Worm (Caenorhabditis elegans): ENCODE data around the gene pld-1.
A peak's percentile ranks its signal among the peaks of the same experiment; 100 is the strongest.
"Not testable (repeated sequence)": the region's sequence is repeated elsewhere in the genome, so short reads cannot be mapped to it uniquely, and the experiment has no call there.

Gene pld-1

DNA sequence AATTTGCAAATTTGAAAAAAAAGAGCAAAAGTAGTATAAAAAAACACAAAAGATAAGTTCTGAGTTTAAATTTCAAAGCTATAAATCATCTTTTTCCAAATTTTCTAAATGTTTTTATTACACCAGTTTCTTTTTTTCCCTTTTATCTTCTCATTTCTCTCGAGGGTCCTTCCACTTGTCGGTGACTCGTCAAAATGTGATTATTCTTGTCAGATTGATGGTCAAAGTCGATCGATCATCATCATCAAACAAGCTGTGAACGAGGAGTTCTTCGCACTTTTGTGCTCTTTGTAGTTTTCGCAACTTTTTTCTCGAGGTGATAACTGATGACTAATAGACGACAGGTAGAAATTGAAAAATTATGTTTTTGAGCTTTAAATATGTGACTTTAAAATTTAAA is 29.1 kb upstream of the pld-1 start:
- TF ChIP-seq unc-55 (GFP tag; optimal IDR thresholded peaks at IDR 0.05), result peak; percentile 81
- TF ChIP-seq hlh-13 (GFP tag; optimal IDR thresholded peaks at IDR 0.05), result no peak

DNA sequence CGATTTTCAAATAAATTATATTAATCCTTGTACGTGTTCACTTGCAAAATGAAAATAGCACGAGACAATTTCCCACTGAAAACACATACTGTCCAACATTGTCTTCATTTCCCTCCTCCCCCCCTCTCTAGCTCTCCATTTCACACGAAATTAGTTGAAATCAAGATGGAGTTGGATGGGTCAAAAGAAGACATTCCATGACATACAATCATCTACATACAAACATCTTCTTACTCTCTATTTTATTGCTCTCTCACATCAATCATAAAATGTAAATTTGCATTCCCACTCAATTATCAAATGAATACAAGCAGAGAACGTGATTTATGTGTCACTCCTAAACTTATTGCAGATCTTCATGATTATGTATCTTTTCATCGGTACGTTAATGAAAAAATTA is 24.2 kb upstream of the pld-1 start, which contains the start of gene srsy-1:
srsy-1 (plus strand) TSS at position 301 of the 400 bp plus-strand sequence.
- no peak for TF ChIP-seq tbx-2 (tag; optimal IDR thresholded peaks at IDR 0.05)

DNA sequence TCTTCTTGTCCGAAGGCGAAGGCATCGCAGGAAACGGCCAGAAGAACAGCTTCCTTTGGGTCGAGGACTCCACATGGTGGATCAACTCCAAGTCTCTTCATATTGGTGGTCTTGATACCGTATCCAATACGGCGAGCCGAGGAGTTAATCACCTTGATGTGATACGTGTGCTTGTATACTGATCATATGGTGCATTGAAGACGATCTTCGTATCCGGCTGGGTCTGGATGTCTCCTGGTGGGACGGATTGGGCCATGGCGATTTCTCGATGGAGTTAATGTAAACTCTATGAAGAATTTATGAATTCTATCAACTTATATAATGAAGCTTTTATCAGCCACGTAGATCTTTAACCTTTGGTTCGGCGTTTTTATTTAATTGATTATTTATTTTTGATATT is 23.7 kb upstream of the pld-1 start, which contains the start of gene msp-74:
msp-74 (minus strand) TSS at position 101 of the 400 bp plus-strand sequence.
- not testable (repeated sequence) for TF ChIP-seq C08G9.2 (tag; optimal IDR thresholded peaks at IDR 0.05); gmeb-2 (tag; optimal IDR thresholded peaks at IDR 0.05); unc-3 (GFP tag; conservative IDR thresholded peaks at IDR 0.05); unc-3 (tag; optimal IDR thresholded peaks at IDR 0.05)

DNA sequence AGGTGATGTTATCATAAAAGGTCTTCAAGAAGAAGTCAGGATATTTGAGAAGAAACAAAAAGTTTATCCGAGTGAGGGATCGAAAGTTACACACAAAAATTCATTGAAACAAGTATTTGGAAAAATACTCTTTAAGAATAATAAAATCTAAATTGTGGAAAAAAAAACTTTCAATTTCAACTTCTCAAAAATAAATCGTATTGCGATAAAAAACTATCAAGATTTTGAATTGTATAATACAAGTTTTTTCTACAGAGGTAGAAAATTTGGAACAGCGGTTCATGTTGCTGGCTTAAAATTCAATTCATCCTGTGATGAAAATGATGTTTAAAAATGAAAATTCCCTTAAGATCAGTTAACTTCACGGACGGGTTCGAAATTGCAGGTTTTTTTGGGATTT is 20.6 kb upstream of the pld-1 start, which contains the start of gene F09C12.8:
F09C12.8 (plus strand) TSS at position 301 of the 400 bp plus-strand sequence.
- TF ChIP-seq dmd-4 (tag; optimal IDR thresholded peaks at IDR 0.05; ENCODE audit: borderline replicate concordance), result no peak
- TF ChIP-seq pat-9 (tag; optimal IDR thresholded peaks at IDR 0.05), result no peak
- TF ChIP-seq nhr-11 (tag; optimal IDR thresholded peaks at IDR 0.05), result no peak
- TF ChIP-seq C08G9.2 (tag; optimal IDR thresholded peaks at IDR 0.05), result no peak

DNA sequence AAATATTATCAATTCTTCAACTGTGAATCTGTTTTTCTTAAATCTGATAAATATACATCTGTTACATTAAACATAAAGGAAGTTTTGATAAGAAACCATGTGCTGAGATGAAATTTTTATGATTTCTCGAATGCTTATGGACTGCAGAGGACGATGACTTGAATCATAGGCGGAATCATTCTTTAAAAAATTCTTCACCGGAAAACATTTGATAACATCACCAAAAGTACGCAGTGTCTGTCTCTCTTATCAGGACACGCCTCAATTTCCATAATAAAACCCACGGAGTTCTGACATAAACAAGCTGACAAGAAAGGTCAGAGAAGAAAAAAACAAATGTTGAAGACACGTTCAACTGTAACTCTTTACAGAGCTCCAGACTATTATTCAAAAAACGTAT is 18.2 kb upstream of the pld-1 start, which contains the start of gene F09C12.2:
F09C12.2 (plus strand) TSS at position 320 of the 400 bp plus-strand sequence.
- no peak for TF ChIP-seq pqm-1 (tag; optimal IDR thresholded peaks at IDR 0.05)
- no peak for TF ChIP-seq ceh-45 (GFP tag; IDR thresholded peaks at IDR 0.05)
- TF ChIP-seq pat-9 (tag; optimal IDR thresholded peaks at IDR 0.05), result no peak
- no peak for TF ChIP-seq ref-2 (tag; optimal IDR thresholded peaks at IDR 0.05)
- TF ChIP-seq tbx-2 (tag; optimal IDR thresholded peaks at IDR 0.05), result no peak
- TF ChIP-seq C38D4.7 (GFP tag; optimal IDR thresholded peaks at IDR 0.05), result no peak
- TF ChIP-seq che-1 (tag; optimal IDR thresholded peaks at IDR 0.05), result no peak
- TF ChIP-seq hlh-8 (tag; optimal IDR thresholded peaks at IDR 0.05), result no peak
- no peak for TF ChIP-seq npax-4 (tag; optimal IDR thresholded peaks at IDR 0.05)
- TF ChIP-seq pha-4 (tag; optimal IDR thresholded peaks at IDR 0.05), result no peak

DNA sequence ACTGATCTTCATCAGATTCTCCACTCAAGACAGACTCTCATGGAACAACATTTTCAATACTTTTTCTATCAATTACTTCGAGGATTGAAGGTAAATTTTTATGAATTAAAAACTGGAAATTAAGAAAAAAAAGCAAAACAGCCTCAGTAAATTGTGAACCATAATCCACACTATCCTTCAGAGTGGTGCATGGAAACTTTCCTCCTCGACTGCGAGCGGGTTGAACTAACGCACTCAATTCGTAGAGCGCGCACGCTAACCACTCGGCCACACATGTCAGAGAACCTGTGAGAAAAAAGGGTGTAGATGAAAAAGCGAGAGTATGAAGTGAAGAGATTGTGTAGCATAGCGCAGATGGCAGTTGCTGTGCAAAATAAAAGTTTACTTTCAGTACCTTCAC is 13.5 kb upstream of the pld-1 start:
- TF ChIP-seq ceh-18 (tag; optimal IDR thresholded peaks at IDR 0.05) (peak; percentile 90), ceh-45 (GFP tag; IDR thresholded peaks at IDR 0.05) (peak; percentile 92), hlh-6 (tag; optimal IDR thresholded peaks at IDR 0.05) (peak; percentile 98), T23F11.4 (GFP tag; optimal IDR thresholded peaks at IDR 0.05) (peak; percentile 98), sox-2 (GFP tag; IDR thresholded peaks at IDR 0.05) (peak; percentile 97), ref-2 (tag; optimal IDR thresholded peaks at IDR 0.05) (peak; percentile 93), zip-5 (tag; optimal IDR thresholded peaks at IDR 0.05) (peak; percentile 79), ttx-3 (tag; optimal IDR thresholded peaks at IDR 0.05) (peak; percentile 94), npax-4 (tag; optimal IDR thresholded peaks at IDR 0.05) (peak; percentile 92), C08G9.2 (tag; optimal IDR thresholded peaks at IDR 0.05) (peak; percentile 88), ceh-48 (tag; optimal IDR thresholded peaks at IDR 0.05) (peak; percentile 89), ceh-34 (tag; optimal IDR thresholded peaks at IDR 0.05) (peak; percentile 95), F13H6.1 (tag; optimal IDR thresholded peaks at IDR 0.05) (peak; percentile 92), hlh-8 (tag; optimal IDR thresholded peaks at IDR 0.05) (peak; percentile 95), eyg-1 (tag; optimal IDR thresholded peaks at IDR 0.05) (peak; percentile 88), lin-11 (tag; optimal IDR thresholded peaks at IDR 0.05) (peak; percentile 94), nhr-11 (tag; optimal IDR thresholded peaks at IDR 0.05) (no peak), unc-55 (GFP tag; optimal IDR thresholded peaks at IDR 0.05) (no peak), ceh-14 (tag; optimal IDR thresholded peaks at IDR 0.05) (peak; percentile 94), ceh-2 (tag; optimal IDR thresholded peaks at IDR 0.05) (peak; percentile 86), K09A11.1 (tag; optimal IDR thresholded peaks at IDR 0.05; ENCODE audit: insufficient read depth) (peak; percentile 90), sox-4 (tag; optimal IDR thresholded peaks at IDR 0.05) (peak; percentile 98), elt-2 (tag; optimal IDR thresholded peaks at IDR 0.05) (peak; percentile 100), ceh-9 (tag; optimal IDR thresholded peaks at IDR 0.05) (peak; percentile 91), syd-9 (tag; optimal IDR thresholded peaks at IDR 0.05) (peak; percentile 96), pha-4 (tag; optimal IDR thresholded peaks at IDR 0.05) (no peak), pat-9 (tag; optimal IDR thresholded peaks at IDR 0.05) (peak; percentile 98), ceh-31 (tag; optimal IDR thresholded peaks at IDR 0.05) (peak; percentile 81), pax-1 (tag; optimal IDR thresholded peaks at IDR 0.05) (no peak), mec-3 (tag; optimal IDR thresholded peaks at IDR 0.05; ENCODE audit: borderline replicate concordance) (peak; percentile 87), ceh-22 (tag; optimal IDR thresholded peaks at IDR 0.05) (peak; percentile 28), ztf-16 (tag; optimal IDR thresholded peaks at IDR 0.05) (peak; percentile 96)
